Fruit fly (Drosophila melanogaster): ENCODE results near the gene CG10576.

CG10576 gene

DNA sequence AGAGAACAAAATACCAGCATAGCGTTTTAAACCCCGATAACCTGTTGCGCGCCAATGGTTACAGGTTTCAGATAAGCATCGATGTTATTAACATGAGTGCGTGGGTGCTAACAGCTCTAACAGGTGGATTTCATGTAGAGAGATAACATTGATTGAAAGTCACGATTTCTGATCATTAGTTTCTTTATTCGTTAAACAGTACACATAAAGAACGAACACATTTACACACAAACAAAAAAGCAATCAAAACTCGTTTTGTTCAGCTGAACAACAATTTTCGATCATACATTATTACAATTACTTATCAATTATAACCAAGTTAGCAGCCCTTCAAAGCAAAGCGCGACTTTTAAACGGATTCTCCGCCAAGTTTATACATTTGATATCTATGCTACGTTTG lies 24.2 kb upstream of the CG10576 start (continued):
- TF ChIP-seq Hr78 (GFP tag; optimal IDR thresholded peaks at IDR 0.05) (no peak), HLH106 (tag; optimal IDR thresholded peaks at IDR 0.05) (peak; percentile 27)

DNA sequence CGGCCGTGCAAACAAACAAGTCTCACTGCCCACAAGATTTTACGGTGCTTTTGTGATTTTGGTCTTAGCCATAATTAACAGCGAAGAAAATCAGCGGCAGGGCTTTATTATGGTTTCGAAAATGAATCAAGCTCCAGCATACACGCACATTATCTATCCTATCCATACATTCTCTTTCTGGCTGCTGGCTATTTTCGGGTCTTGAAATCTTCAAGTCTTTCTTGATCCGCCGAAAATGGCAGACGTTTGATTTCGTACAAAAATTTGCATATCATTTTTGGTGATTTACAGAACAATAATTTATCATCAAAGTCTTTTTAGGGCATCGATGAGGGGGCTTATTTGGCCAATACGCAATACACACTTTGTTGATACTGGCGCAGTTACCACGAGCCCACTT lies 23.3 kb upstream of the CG10576 start:
- no peak for TF ChIP-seq Vsx2 (GFP tag; optimal IDR thresholded peaks at IDR 0.05; ENCODE audit: partially characterized antibody)
- no peak for TF ChIP-seq N (GFP tag; optimal IDR thresholded peaks at IDR 0.05)
- TF ChIP-seq CG32264 (GFP tag; optimal IDR thresholded peaks at IDR 0.05), result no peak
- TF ChIP-seq woc (GFP tag; optimal IDR thresholded peaks at IDR 0.05), result no peak
- no peak for TF ChIP-seq fru (GFP tag; optimal IDR thresholded peaks at IDR 0.05)
- TF ChIP-seq Jra (GFP tag; optimal IDR thresholded peaks at IDR 0.05), result no peak
- no peak for TF ChIP-seq Sp1 (GFP tag; optimal IDR thresholded peaks at IDR 0.05)
- no peak for TF ChIP-seq Hr83 (GFP tag; optimal IDR thresholded peaks at IDR 0.05; ENCODE audit: poor library complexity, severe bottlenecking)
- no peak for TF ChIP-seq usp (GFP tag; optimal IDR thresholded peaks at IDR 0.05)
- no peak for TF ChIP-seq dsf (GFP tag; optimal IDR thresholded peaks at IDR 0.05; ENCODE audit: borderline replicate concordance)

DNA sequence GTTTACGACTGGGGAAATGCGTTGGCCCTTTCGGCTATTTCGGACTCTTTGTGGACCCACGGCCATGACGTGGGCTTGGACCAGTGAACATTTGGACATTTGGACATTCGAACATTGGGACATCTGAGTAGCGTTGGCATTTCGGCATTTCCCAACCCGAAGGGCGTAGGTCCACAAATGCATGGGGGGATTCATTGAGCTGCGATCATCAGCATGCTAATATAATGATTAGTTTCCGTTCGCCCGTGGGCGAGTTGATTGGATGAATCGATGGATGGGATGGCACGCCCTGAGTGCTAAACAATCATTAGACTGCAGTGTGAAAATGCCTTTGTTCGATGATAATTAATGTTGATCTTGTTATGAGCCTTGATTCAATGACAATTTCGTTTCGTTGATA lies 22.0 kb upstream of the CG10576 start:
- no peak for TF ChIP-seq pan (optimal IDR thresholded peaks at IDR 0.05)
- no peak for TF ChIP-seq Abd-B (GFP tag; optimal IDR thresholded peaks at IDR 0.05)
- no peak for TF ChIP-seq Myc (optimal IDR thresholded peaks at IDR 0.05)
- TF ChIP-seq jim (GFP tag; optimal IDR thresholded peaks at IDR 0.05), result no peak
- no peak for TF ChIP-seq psq (GFP tag; optimal IDR thresholded peaks at IDR 0.05)
- TF ChIP-seq usp (GFP tag; optimal IDR thresholded peaks at IDR 0.05), result no peak
- TF ChIP-seq Dfd (GFP tag; optimal IDR thresholded peaks at IDR 0.05), result no peak
- TF ChIP-seq dmrt93B (GFP tag; optimal IDR thresholded peaks at IDR 0.05), result no peak
- TF ChIP-seq foxo (GFP tag; optimal IDR thresholded peaks at IDR 0.05), result no peak
- TF ChIP-seq sv (GFP tag; optimal IDR thresholded peaks at IDR 0.05), result no peak
- TF ChIP-seq Mio (GFP tag; optimal IDR thresholded peaks at IDR 0.05), result no peak
- TF ChIP-seq Vsx2 (GFP tag; optimal IDR thresholded peaks at IDR 0.05; ENCODE audit: partially characterized antibody), result no peak
- no peak for TF ChIP-seq Rel (GFP tag; optimal IDR thresholded peaks at IDR 0.05)
- no peak for TF ChIP-seq Rel (tag; optimal IDR thresholded peaks at IDR 0.05)
- TF ChIP-seq woc (GFP tag; optimal IDR thresholded peaks at IDR 0.05), result no peak
- TF ChIP-seq ey (GFP tag; optimal IDR thresholded peaks at IDR 0.05), result no peak
- no peak for TF ChIP-seq sage (GFP tag; optimal IDR thresholded peaks at IDR 0.05)
- no peak for TF ChIP-seq rgr (GFP tag; optimal IDR thresholded peaks at IDR 0.05)
- TF ChIP-seq CrebA (GFP tag; optimal IDR thresholded peaks at IDR 0.05; ENCODE audit: borderline replicate concordance), result no peak
- TF ChIP-seq dl (GFP tag; optimal IDR thresholded peaks at IDR 0.05; ENCODE audit: insufficient read depth in 1 of 2, partially characterized antibody in 2 of 2), result no peak

DNA sequence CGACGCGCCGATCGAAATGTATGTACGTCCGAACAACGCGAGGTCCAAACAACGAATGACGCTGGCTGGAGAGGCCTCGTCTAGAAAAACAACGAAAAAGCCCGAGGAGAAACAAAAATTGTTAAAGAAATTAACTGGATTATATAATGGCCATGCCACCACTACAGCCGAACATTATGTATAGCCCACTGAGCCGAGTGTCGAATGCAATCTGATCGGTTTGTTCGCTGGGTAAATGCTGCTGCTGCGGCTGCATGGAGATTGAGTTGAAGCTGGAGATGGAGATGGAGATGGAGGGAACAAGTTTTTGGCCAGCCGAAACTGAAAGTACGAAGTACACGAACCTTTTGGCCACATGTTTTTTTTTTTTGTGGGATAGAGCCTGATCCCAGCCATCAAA lies 21.1 kb upstream of the CG10576 start, which contains the start of gene Cralbp:
Gene Cralbp, minus strand, starts transcription at position 115 of the 400 bp plus-strand sequence.
- no peak for TF ChIP-seq psq (GFP tag; optimal IDR thresholded peaks at IDR 0.05)
- no peak for TF ChIP-seq Hr78 (GFP tag; optimal IDR thresholded peaks at IDR 0.05)
- no peak for TF ChIP-seq br (GFP tag; optimal IDR thresholded peaks at IDR 0.05)
- TF ChIP-seq OdsH (GFP tag; optimal IDR thresholded peaks at IDR 0.05), result no peak
- TF ChIP-seq brk (GFP tag; optimal IDR thresholded peaks at IDR 0.05), result no peak

DNA sequence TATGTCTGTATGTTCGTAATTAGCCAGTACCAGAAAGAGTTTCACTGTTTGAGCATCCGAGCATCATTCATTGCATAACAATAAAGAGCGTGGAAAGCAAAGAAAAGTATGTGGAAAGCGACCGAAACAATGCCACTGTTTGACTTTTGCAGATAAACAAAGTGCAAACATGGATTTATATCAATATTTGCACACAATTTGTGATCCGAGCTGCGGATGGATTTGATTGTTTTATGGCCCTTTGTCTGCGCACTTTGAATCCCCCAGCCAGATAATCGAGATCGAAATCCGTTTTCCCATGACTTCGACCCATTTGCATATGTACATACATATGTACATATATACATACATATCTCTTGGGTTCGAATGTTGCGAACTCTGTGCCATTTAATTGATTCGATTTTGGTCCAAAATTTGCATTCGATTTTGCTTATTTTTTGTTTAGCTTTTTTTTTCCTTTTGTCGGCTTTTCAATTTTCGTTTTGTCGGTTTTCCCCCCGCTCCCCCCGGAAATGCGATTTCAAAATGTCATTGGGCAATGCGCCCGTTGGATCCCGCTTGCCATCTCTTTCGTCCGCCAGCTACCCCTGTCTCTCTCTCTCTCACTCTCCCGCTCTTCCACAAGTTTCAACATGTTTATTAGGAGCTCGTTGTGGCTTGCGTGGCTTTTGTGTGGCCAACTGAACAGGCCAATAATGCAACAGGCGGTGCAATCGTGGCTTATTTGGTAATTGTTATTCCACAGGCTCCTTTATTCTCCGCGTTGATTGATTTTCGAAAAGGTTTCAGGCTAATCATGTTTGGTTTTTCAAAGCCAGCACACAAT lies 19.9 kb upstream of the CG10576 start:
- TF ChIP-seq ey (GFP tag; optimal IDR thresholded peaks at IDR 0.05) (no peak), brk (GFP tag; optimal IDR thresholded peaks at IDR 0.05) (no peak), Rel (GFP tag; optimal IDR thresholded peaks at IDR 0.05) (no peak), Rel (tag; optimal IDR thresholded peaks at IDR 0.05) (peak; percentile 2), Vsx2 (GFP tag; optimal IDR thresholded peaks at IDR 0.05; ENCODE audit: partially characterized antibody) (no peak), dmrt93B (GFP tag; optimal IDR thresholded peaks at IDR 0.05) (no peak)
